Fruit fly (Drosophila melanogaster) whole organism, embryonic: ENCODE results near the gene His3.3B.

ENCODE experiments used
- CG11504 ChIP-seq: fragments of 200-800 bp; sonication (Bioruptor generic); optimal IDR thresholded peaks from 3 replicates; lab custom pipeline; 2019; ENCODE audit warnings: missing biosample characterization, mild to moderate bottlenecking, missing genetic modification characterization, moderate library complexity
- CG13123 ChIP-seq: fragments of 200-800 bp; sonication (Bioruptor generic); optimal IDR thresholded peaks from 2 replicates; lab custom pipeline; 2016; ENCODE audit warnings: missing biosample characterization, missing genetic modification characterization
- CG14965 ChIP-seq: fragments of 200-800 bp; sonication (Bioruptor generic); optimal IDR thresholded peaks from 2 replicates; lab custom pipeline; 2016; ENCODE audit warnings: missing biosample characterization, missing genetic modification characterization, borderline replicate concordance
- CG15011 ChIP-seq: fragments of 200-800 bp; sonication (Bioruptor generic); optimal IDR thresholded peaks from 3 replicates; lab custom pipeline; 2018; ENCODE audit warnings: missing biosample characterization, mild to moderate bottlenecking, missing genetic modification characterization
- CG15696 ChIP-seq: fragments of 200-800 bp; sonication (Bioruptor generic); optimal IDR thresholded peaks from 2 replicates; lab custom pipeline; 2019; ENCODE audit warnings: missing biosample characterization, mild to moderate bottlenecking, missing genetic modification characterization, moderate library complexity
- CG17612 ChIP-seq: fragments of 200-800 bp; sonication (Bioruptor generic); IDR thresholded peaks from 2 replicates; pipeline ENCODE4 v1.3.6; 2022; ENCODE audit warnings: missing biosample characterization, missing genetic modification characterization
- CG1792 ChIP-seq: fragments of 200-800 bp; sonication (Bioruptor generic); optimal IDR thresholded peaks from 2 replicates; lab custom pipeline; 2016; ENCODE audit warnings: missing biosample characterization, missing genetic modification characterization
- CG18011 ChIP-seq: fragments of 200-800 bp; sonication (Bioruptor generic); optimal IDR thresholded peaks from 2 replicates; lab custom pipeline; 2017; ENCODE audit warnings: missing biosample characterization, missing genetic modification characterization, mild to moderate bottlenecking, moderate library complexity, missing genotype
- CG18262 ChIP-seq: fragments of 200-800 bp; optimal IDR thresholded peaks from 3 replicates; lab custom pipeline; 2019; ENCODE audit warnings: missing biosample characterization, mild to moderate bottlenecking, missing genetic modification characterization, moderate library complexity
- CG18476 ChIP-seq: fragments of 200-800 bp; sonication (Bioruptor generic); optimal IDR thresholded peaks from 2 replicates; lab custom pipeline; 2016; ENCODE audit warnings: missing biosample characterization, mild to moderate bottlenecking, missing genetic modification characterization
- CG2202 ChIP-seq: fragments of 200-800 bp; sonication (Bioruptor generic); optimal IDR thresholded peaks from 2 replicates; lab custom pipeline; 2018; ENCODE audit warnings: missing biosample characterization, mild to moderate bottlenecking, missing genetic modification characterization
- CG31441 ChIP-seq: fragments of 200-800 bp; sonication (Bioruptor generic); IDR thresholded peaks from 2 replicates; pipeline ENCODE4 v1.3.6; 2022; ENCODE audit warnings: missing biosample characterization, missing genetic modification characterization
- CG32767 ChIP-seq: fragments of 200-800 bp; sonication (Bioruptor generic); IDR thresholded peaks from 2 replicates; pipeline ENCODE4 v1.3.6; 2022; ENCODE audit warnings: missing biosample characterization, missing genetic modification characterization
- CG4707 ChIP-seq: fragments of 200-800 bp; sonication (Bioruptor generic); optimal IDR thresholded peaks from 2 replicates; lab custom pipeline; 2018; ENCODE audit warnings: missing biosample characterization, mild to moderate bottlenecking, missing genetic modification characterization, moderate library complexity
- CG4820 ChIP-seq: fragments of 200-800 bp; sonication (Bioruptor generic); optimal IDR thresholded peaks from 3 replicates; lab custom pipeline; 2016; ENCODE audit warnings: missing biosample characterization, missing genetic modification characterization
- Dbx ChIP-seq: fragments of 200-800 bp; sonication (Bioruptor generic); IDR thresholded peaks from 3 replicates; pipeline ENCODE4 v1.3.6; 2022; ENCODE audit warnings: missing biosample characterization, missing genetic modification characterization
- ERR ChIP-seq: fragments of 200-800 bp; sonication (Bioruptor generic); optimal IDR thresholded peaks from 2 replicates; lab custom pipeline; 2016; ENCODE audit warnings: missing biosample characterization, missing genetic modification characterization
- HmgD ChIP-seq: fragments of 200-800 bp; sonication (Bioruptor generic); optimal IDR thresholded peaks from 3 replicates; lab custom pipeline; 2016; ENCODE audit warnings: missing biosample characterization, missing genetic modification characterization
- Hmx ChIP-seq: fragments of 200-800 bp; sonication (Bioruptor generic); optimal IDR thresholded peaks from 2 replicates; lab custom pipeline; 2016; ENCODE audit warnings: missing biosample characterization, missing genetic modification characterization
- Hr51 ChIP-seq, 2 experiments: fragments of 200-800 bp; sonication (Bioruptor generic); optimal IDR thresholded peaks; 2 replicates in 1 of 2; 3 replicates in 1 of 2; lab custom pipeline; 2016 to 2018; ENCODE audit warnings: missing biosample characterization in 2 of 2, missing genetic modification characterization in 2 of 2, mild to moderate bottlenecking in 1 of 2, moderate library complexity in 1 of 2
- Jarid2 ChIP-seq: fragments of 200-800 bp; sonication (Bioruptor generic); optimal IDR thresholded peaks from 3 replicates; lab custom pipeline; 2017; ENCODE audit warnings: mild to moderate bottlenecking, missing biosample characterization, missing genetic modification reagents, missing genetic modification characterization
- NC2α ChIP-seq: fragments of 200-800 bp; sonication (Bioruptor generic); optimal IDR thresholded peaks from 2 replicates; lab custom pipeline; 2016; ENCODE audit warnings: missing biosample characterization, missing genetic modification characterization
- NK7.1 ChIP-seq: fragments of 200-800 bp; sonication (Bioruptor generic); optimal IDR thresholded peaks from 3 replicates; lab custom pipeline; 2016; ENCODE audit warnings: missing biosample characterization, missing genetic modification characterization
- Neu2 ChIP-seq: fragments of 200-800 bp; sonication (Bioruptor generic); optimal IDR thresholded peaks from 3 replicates; lab custom pipeline; 2016; ENCODE audit warnings: missing biosample characterization, missing genetic modification characterization, borderline replicate concordance
- Pdp1 ChIP-seq, 2 experiments: fragments of 200-800 bp; sonication (Bioruptor generic); optimal IDR thresholded peaks; 3 replicates each; lab custom pipeline; 2016; ENCODE audit warnings: missing biosample characterization in 2 of 2, missing genetic modification characterization in 2 of 2, mild to moderate bottlenecking in 1 of 2, moderate library complexity in 1 of 2
- Side ChIP-seq: fragments of 200-800 bp; sonication (Bioruptor generic); optimal IDR thresholded peaks from 2 replicates; lab custom pipeline; 2016; ENCODE audit warnings: missing biosample characterization, missing genetic modification characterization
- Xbp1 ChIP-seq: fragments of 200-800 bp; sonication (Bioruptor generic); optimal IDR thresholded peaks from 3 replicates; lab custom pipeline; 2016; ENCODE audit warnings: missing biosample characterization, mild to moderate bottlenecking, missing genetic modification characterization
- Xrp1 ChIP-seq: fragments of 200-800 bp; sonication (Bioruptor generic); IDR thresholded peaks from 2 replicates; pipeline ENCODE4 v1.3.6; 2022; ENCODE audit warnings: missing biosample characterization, missing genetic modification characterization
- ato ChIP-seq: fragments of 200-800 bp; sonication (Bioruptor generic); IDR thresholded peaks from 2 replicates; pipeline ENCODE4 v1.3.6; 2022; ENCODE audit warnings: missing biosample characterization, missing genetic modification characterization; ENCODE audit not compliant: partially characterized antibody
- bigmax ChIP-seq: fragments of 200-800 bp; sonication (Bioruptor generic); optimal IDR thresholded peaks from 2 replicates; lab custom pipeline; 2018; ENCODE audit warnings: missing biosample characterization, mild to moderate bottlenecking, missing genetic modification characterization
- bowl ChIP-seq: fragments of 200-800 bp; sonication (Bioruptor generic); IDR thresholded peaks from 2 replicates; pipeline ENCODE4 v1.3.6; 2022; ENCODE audit warnings: missing biosample characterization, missing genetic modification characterization
- bsh ChIP-seq, 2 experiments: fragments of 200-800 bp; sonication (Bioruptor generic); optimal IDR thresholded peaks; 2 replicates each; lab custom pipeline; 2017 to 2018; ENCODE audit warnings: mild to moderate bottlenecking in 2 of 2, missing biosample characterization in 2 of 2, missing genetic modification characterization in 2 of 2, moderate library complexity in 1 of 2
- ci ChIP-seq: fragments of 200-800 bp; sonication (Bioruptor generic); IDR thresholded peaks from 3 replicates; pipeline ENCODE4 v1.3.6; 2022; ENCODE audit warnings: missing biosample characterization, missing genetic modification characterization
- da ChIP-seq: fragments of 200-800 bp; sonication (Bioruptor generic); optimal IDR thresholded peaks from 2 replicates; lab custom pipeline; 2016; ENCODE audit warnings: missing biosample characterization, missing genetic modification characterization
- dmrt99B ChIP-seq: fragments of 200-800 bp; sonication (Bioruptor generic); optimal IDR thresholded peaks from 2 replicates; lab custom pipeline; 2018; ENCODE audit warnings: missing biosample characterization, mild to moderate bottlenecking, missing genetic modification characterization, moderate library complexity
- ftz-f1 ChIP-seq: fragments of 200-800 bp; sonication (Bioruptor generic); optimal IDR thresholded peaks from 2 replicates; lab custom pipeline; 2016; ENCODE audit warnings: missing biosample characterization, missing genetic modification characterization
- gfzf ChIP-seq: fragments of 200-800 bp; sonication (Bioruptor generic); optimal IDR thresholded peaks from 2 replicates; lab custom pipeline; 2016; ENCODE audit warnings: missing biosample characterization, mild to moderate bottlenecking, missing genetic modification characterization, moderate library complexity
- her ChIP-seq: fragments of 200-800 bp; sonication (Bioruptor generic); optimal IDR thresholded peaks from 2 replicates; lab custom pipeline; 2016; ENCODE audit warnings: missing biosample characterization, missing genetic modification characterization
- hkb ChIP-seq, 2 experiments: fragments of 200-800 bp in 1 of 2; fragments of >200 bp in 1 of 2; sonication (Bioruptor generic) in 1 of 2; IDR thresholded peaks in 1 of 2; optimal IDR thresholded peaks in 1 of 2; 2 replicates each; pipeline versions ENCODE4 v1.3.6 to Lab custom; 2017 to 2022; ENCODE audit warnings: missing biosample characterization in 1 of 2, missing genetic modification characterization in 1 of 2
- jumu ChIP-seq: fragments of 200-800 bp; sonication (Bioruptor generic); optimal IDR thresholded peaks from 3 replicates; lab custom pipeline; 2016; ENCODE audit warnings: missing biosample characterization, missing genetic modification characterization
- nerfin-1 ChIP-seq: fragments of 200-800 bp; sonication (Bioruptor generic); optimal IDR thresholded peaks from 3 replicates; lab custom pipeline; 2019; ENCODE audit warnings: missing biosample characterization, mild to moderate bottlenecking, missing genetic modification characterization, moderate library complexity
- org-1 ChIP-seq: fragments of 200-800 bp; sonication (Bioruptor generic); optimal IDR thresholded peaks from 2 replicates; lab custom pipeline; 2017; ENCODE audit warnings: missing biosample characterization, missing genetic modification characterization
- sc ChIP-seq, 3 experiments: fragments of >200 bp in 2 of 3; fragments of 200-800 bp in 1 of 3; sonication (Bioruptor generic) in 1 of 3; optimal IDR thresholded peaks; 2 replicates in 2 of 3; 3 replicates in 1 of 3; lab custom pipeline; 2017; ENCODE audit warnings: mild to moderate bottlenecking in 1 of 3, missing biosample characterization in 1 of 3, missing genetic modification characterization in 1 of 3, missing genetic modification reagents in 1 of 3
- slou ChIP-seq: fragments of 200-800 bp; sonication (Bioruptor generic); optimal IDR thresholded peaks from 3 replicates; lab custom pipeline; 2016; ENCODE audit warnings: missing biosample characterization, missing genetic modification characterization
- unpg ChIP-seq: fragments of 200-800 bp; sonication (Bioruptor generic); optimal IDR thresholded peaks from 3 replicates; lab custom pipeline; 2018; ENCODE audit warnings: missing biosample characterization, mild to moderate bottlenecking, missing genetic modification characterization, moderate library complexity
- vnd ChIP-seq: fragments of 200-800 bp; sonication (Bioruptor generic); IDR thresholded peaks from 3 replicates; pipeline ENCODE4 v1.3.6; 2022; ENCODE audit warnings: missing biosample characterization, missing genetic modification characterization; ENCODE audit not compliant: partially characterized antibody
- wek ChIP-seq: fragments of 200-800 bp; sonication (Bioruptor generic); optimal IDR thresholded peaks from 3 replicates; lab custom pipeline; 2018; ENCODE audit warnings: missing biosample characterization, mild to moderate bottlenecking, missing genetic modification characterization, moderate library complexity
- zfh1 ChIP-seq: fragments of 200-800 bp; sonication (Bioruptor generic); IDR thresholded peaks from 3 replicates; pipeline ENCODE4 v1.3.6; 2022; ENCODE audit warnings: missing biosample characterization, missing genetic modification characterization

Gene His3.3B

dm6 chrX:9118961-9119633 lies 37.4 kb downstream of the His3.3B start (continued):
- peak; percentile 12 to 17 for TF ChIP-seq Pdp1 (GFP tag; optimal IDR thresholded peaks at IDR 0.05; lab: Kevin White, UChicago)
- no peak for TF ChIP-seq CG14965
- TF ChIP-seq CG32767 = no peak
- peak; percentile 44; the same call in 1 of the 2 replicates for TF ChIP-seq Xrp1 (GFP tag; lab: Robert Waterston, UW)
- TF ChIP-seq CG13123 (GFP tag; lab: Kevin White, UChicago) = no peak
- peak; percentile 5 for TF ChIP-seq CG15696
- no peak for TF ChIP-seq bowl (GFP tag; lab: Robert Waterston, UW)
- TF ChIP-seq CG31441 = no peak
- TF ChIP-seq CG11504 (tag; lab: Kevin White, UChicago) = peak; percentile 71
- TF ChIP-seq slou = no peak
- peak; percentile 49; the same call in 1 of the 3 replicates for TF ChIP-seq ci (GFP tag; lab: Robert Waterston, UW)
- no peak for TF ChIP-seq da (GFP tag; lab: Kevin White, UChicago)
- TF ChIP-seq gfzf (GFP tag; lab: Kevin White, UChicago) = no peak
- TF ChIP-seq CG2202 (tag; lab: Kevin White, UChicago) = no peak
- no peak for TF ChIP-seq Side
- no peak for TF ChIP-seq CG18011 (GFP tag; lab: Kevin White, UChicago)
- no peak for TF ChIP-seq ERR (GFP tag; lab: Kevin White, UChicago)
- peak; percentile 14 for TF ChIP-seq CG1792 (GFP tag; lab: Kevin White, UChicago)
- peak; percentile 18 to 64 for TF ChIP-seq bsh (GFP tag; optimal IDR thresholded peaks at IDR 0.05; lab: Kevin White, UChicago)
- no peak for TF ChIP-seq Dbx (GFP tag; lab: Robert Waterston, UW)
- no peak for TF ChIP-seq Neu2 (GFP tag; lab: Kevin White, UChicago)
- TF ChIP-seq zfh1 (GFP tag; lab: Robert Waterston, UW) = no peak
- peak; percentile 65 for TF ChIP-seq CG18262
- no peak for TF ChIP-seq Xbp1 (GFP tag; lab: Kevin White, UChicago)
- no peak for TF ChIP-seq wek (GFP tag; lab: Kevin White, UChicago)
- TF ChIP-seq org-1 (GFP tag; lab: Kevin White, UChicago) = no peak
- TF ChIP-seq HmgD (GFP tag; lab: Kevin White, UChicago) = no peak
- TF ChIP-seq CG18476 (GFP tag; lab: Kevin White, UChicago) = no peak
- TF ChIP-seq hkb (optimal IDR thresholded peaks at IDR 0.05; lab: Kevin White, UChicago) = no peak
- TF ChIP-seq hkb (GFP tag; IDR thresholded peaks at IDR 0.05; lab: Robert Waterston, UW) = peak; percentile 64
- TF ChIP-seq CG17612 (GFP tag; lab: Robert Waterston, UW) = no peak
- no peak for TF ChIP-seq ftz-f1
- TF ChIP-seq her = no peak
- TF ChIP-seq sc (optimal IDR thresholded peaks at IDR 0.05; lab: Kevin White, UChicago) = no peak
- no peak for TF ChIP-seq sc (GFP tag; optimal IDR thresholded peaks at IDR 0.05; lab: Kevin White, UChicago)
- TF ChIP-seq NK7.1 (GFP tag; lab: Kevin White, UChicago) = peak; percentile 20
- TF ChIP-seq vnd = no peak
- no peak for TF ChIP-seq Jarid2 (GFP tag; lab: Kevin White, UChicago)
- no peak for TF ChIP-seq unpg (GFP tag; lab: Kevin White, UChicago)
- no peak for TF ChIP-seq Hr51 (GFP tag; optimal IDR thresholded peaks at IDR 0.05; lab: Kevin White, UChicago)
- no peak for TF ChIP-seq ato
- TF ChIP-seq jumu = no peak
- TF ChIP-seq dmrt99B (tag; lab: Kevin White, UChicago) = peak; percentile 76
- TF ChIP-seq CG4707 = no peak
- TF ChIP-seq bigmax (GFP tag; lab: Kevin White, UChicago) = no peak
- TF ChIP-seq CG4820 (GFP tag; lab: Kevin White, UChicago) = peak; percentile 36
- no peak for TF ChIP-seq NC2α
- peak; percentile 56 for TF ChIP-seq nerfin-1 (tag; lab: Kevin White, UChicago)
- TF ChIP-seq Hmx (GFP tag; lab: Kevin White, UChicago) = no peak
- TF ChIP-seq CG15011 (GFP tag; lab: Kevin White, UChicago) = peak; percentile 10
